Worm (Caenorhabditis elegans): Measurements from ENCODE around the gene grl-12.

grl-12 gene

ce11 chrV:8627580-8627979 lies 9.2 kb downstream of the grl-12 start:
- TF ChIP-seq aly-2 (tag; optimal IDR thresholded peaks at IDR 0.05), result no peak
- TF ChIP-seq efl-1 (optimal IDR thresholded peaks at IDR 0.05), result no peak
- peak in 1 of 2 experiments; percentile 48 for TF ChIP-seq efl-1 (GFP tag; optimal IDR thresholded peaks at IDR 0.05 in 1 of 2)

ce11 chrV:8626406-8626805 lies 10.4 kb downstream of the grl-12 start:
- TF ChIP-seq lin-14 (GFP tag; optimal IDR thresholded peaks at IDR 0.05), result peak; percentile 26
- TF ChIP-seq nhr-71 (tag; optimal IDR thresholded peaks at IDR 0.05), result peak; percentile 25
- no peak for TF ChIP-seq sptf-1 (tag; optimal IDR thresholded peaks at IDR 0.05)
- no peak for TF ChIP-seq nhr-11 (tag; optimal IDR thresholded peaks at IDR 0.05)
- TF ChIP-seq fkh-10 (GFP tag; optimal IDR thresholded peaks at IDR 0.05), result no peak
- TF ChIP-seq egl-13 (tag; optimal IDR thresholded peaks at IDR 0.05), result peak; percentile 5
- peak; percentile 76 for TF ChIP-seq nhr-85 (tag)
- TF ChIP-seq fkh-8 (tag; optimal IDR thresholded peaks at IDR 0.05), result peak; percentile 6
- TF ChIP-seq ama-1 (optimal IDR thresholded peaks at IDR 0.05), result no peak
- TF ChIP-seq elt-2 (tag; optimal IDR thresholded peaks at IDR 0.05), result no peak

- no peak for TF ChIP-seq ztf-4 (tag; optimal IDR thresholded peaks at IDR 0.05)
- TF ChIP-seq lin-14 (GFP tag; optimal IDR thresholded peaks at IDR 0.05), result peak; percentile 70
- TF ChIP-seq dsc-1 (tag; optimal IDR thresholded peaks at IDR 0.05), result peak; percentile 33
- TF ChIP-seq ceh-82 (tag; optimal IDR thresholded peaks at IDR 0.05), result peak in 1 of 3 experiments; percentile 24
- TF ChIP-seq fkh-10 (GFP tag; optimal IDR thresholded peaks at IDR 0.05), result peak; percentile 19
Observed at ce11 chrV:8623754-8624153, 13.1 kb downstream of the grl-12 start, which contains the start of gene F41E6.17. TSS of gene F41E6.17 (plus strand) at chrV:8624101.

ce11 chrV:8622314-8622713 lies 14.5 kb downstream of the grl-12 start, which contains the start of gene F41E6.1:
TSS of gene F41E6.1 (plus strand) at chrV:8622614.
- TF ChIP-seq nhr-28 (tag; optimal IDR thresholded peaks at IDR 0.05) (no peak), grh-1 (GFP tag; IDR thresholded peaks at IDR 0.05) (no peak), nhr-85 (tag) (no peak), nhr-90 (tag; optimal IDR thresholded peaks at IDR 0.05; ENCODE audit: poor library complexity) (no peak), nhr-77 (tag; optimal IDR thresholded peaks at IDR 0.05) (no peak), pqm-1 (tag; optimal IDR thresholded peaks at IDR 0.05) (no peak), C34B4.2 (tag; optimal IDR thresholded peaks at IDR 0.05) (no peak), zip-4 (GFP tag; optimal IDR thresholded peaks at IDR 0.05) (no peak), ama-1 (optimal IDR thresholded peaks at IDR 0.05) (no peak), ets-5 (GFP tag; IDR thresholded peaks at IDR 0.05) (no peak), fkh-4 (tag; optimal IDR thresholded peaks at IDR 0.05; ENCODE audit: borderline replicate concordance) (no peak), ztf-11 (tag; optimal IDR thresholded peaks at IDR 0.05) (no peak), aly-2 (tag; optimal IDR thresholded peaks at IDR 0.05) (no peak), dsc-1 (tag; optimal IDR thresholded peaks at IDR 0.05) (no peak), ceh-90 (tag; optimal IDR thresholded peaks at IDR 0.05) (no peak), xbp-1 (tag; optimal IDR thresholded peaks at IDR 0.05) (no peak), fkh-8 (tag; optimal IDR thresholded peaks at IDR 0.05) (no peak)

- no peak for TF ChIP-seq ceh-90 (tag; optimal IDR thresholded peaks at IDR 0.05)
- TF ChIP-seq lin-35 (GFP tag; optimal IDR thresholded peaks at IDR 0.05), result no peak
- no peak for TF ChIP-seq nhr-84 (tag; optimal IDR thresholded peaks at IDR 0.05)
- no peak for TF ChIP-seq efl-1 (optimal IDR thresholded peaks at IDR 0.05)
- no peak for TF ChIP-seq efl-1 (GFP tag; optimal IDR thresholded peaks at IDR 0.05 in 1 of 2)
- no peak for TF ChIP-seq lin-15B (tag; optimal IDR thresholded peaks at IDR 0.05)
- no peak for TF ChIP-seq nhr-20 (tag; optimal IDR thresholded peaks at IDR 0.05)
Observed at ce11 chrV:8621213-8621612, 15.6 kb downstream of the grl-12 start, which contains the start of gene idpc-2. TSS of gene idpc-2 (minus strand) at chrV:8621313.

- TF ChIP-seq fkh-10 (GFP tag; optimal IDR thresholded peaks at IDR 0.05) (no peak), nhr-85 (tag) (peak; percentile 79), dpl-1 (GFP tag; optimal IDR thresholded peaks at IDR 0.05) (no peak), rnt-1 (tag; optimal IDR thresholded peaks at IDR 0.05) (peak; percentile 8), lin-14 (GFP tag; optimal IDR thresholded peaks at IDR 0.05) (peak; percentile 38)
Observed at ce11 chrV:8618738-8619137, 18.1 kb downstream of the grl-12 start, which contains the start of gene grd-5. TSS of gene grd-5 (plus strand) at chrV:8619032.
